Worm (Caenorhabditis elegans): ENCODE data around the gene F56C3.1.
A peak's percentile ranks its signal among the peaks of the same experiment; 100 is the strongest.

Gene F56C3.1

DNA sequence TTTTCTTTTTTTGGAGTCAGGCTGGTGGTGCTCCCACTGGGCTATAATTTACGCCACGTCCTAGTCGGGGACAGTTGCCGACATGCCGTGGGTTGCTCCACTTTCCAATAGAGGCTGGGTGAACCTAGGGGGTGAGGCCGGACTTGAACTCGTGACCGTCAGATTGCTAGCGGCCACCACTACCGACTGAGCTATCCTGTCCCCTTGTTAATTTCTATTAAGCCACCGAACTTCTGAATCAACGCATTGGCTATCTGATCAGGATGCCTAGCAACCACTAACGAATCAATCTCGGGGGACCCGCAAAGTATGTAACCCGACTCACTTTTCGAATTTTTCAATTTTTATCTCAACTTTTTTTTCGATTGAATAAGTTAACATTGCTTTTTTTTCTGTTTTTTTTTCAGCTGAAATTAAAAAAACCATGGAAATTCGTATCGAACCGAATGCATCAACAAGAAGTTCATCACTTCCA is at the start of gene F56C3.1:
TSS of gene F56C3.1 (plus strand) at position 425 of the 475 bp plus-strand sequence.
- TF ChIP-seq elt-2 (tag; optimal IDR thresholded peaks at IDR 0.05) (peak; percentile 6), elt-1 (tag; optimal IDR thresholded peaks at IDR 0.05) (no peak)

DNA sequence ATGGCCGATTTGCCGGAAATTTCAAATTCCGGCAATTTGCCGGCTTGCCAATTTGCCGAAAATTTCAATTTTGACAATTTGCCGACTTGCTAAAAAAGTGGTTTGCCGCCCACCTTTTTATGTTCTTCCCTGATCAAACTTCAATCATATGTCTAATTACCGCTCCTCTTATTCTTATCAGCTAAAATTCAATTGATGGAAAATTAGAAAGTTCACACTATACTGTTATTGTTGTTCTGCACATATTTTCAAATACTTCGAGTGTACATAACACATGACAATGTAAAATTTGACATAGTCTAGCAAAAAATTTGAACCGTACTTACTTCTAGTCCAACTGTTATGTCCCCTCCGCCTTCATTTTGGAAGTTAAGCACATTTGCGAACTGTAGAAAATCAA is 49.3 kb upstream of the F56C3.1 start:
- TF ChIP-seq nhr-77 (tag; optimal IDR thresholded peaks at IDR 0.05) = no peak
- TF ChIP-seq mml-1 (tag; optimal IDR thresholded peaks at IDR 0.05) = no peak
- TF ChIP-seq pqm-1 (tag; optimal IDR thresholded peaks at IDR 0.05) = peak; percentile 56
- no peak for TF ChIP-seq daf-12 (tag; optimal IDR thresholded peaks at IDR 0.05)
- no peak for TF ChIP-seq eor-1 (tag; optimal IDR thresholded peaks at IDR 0.05)
- no peak for TF ChIP-seq skn-1 (tag; optimal IDR thresholded peaks at IDR 0.05)
- no peak for TF ChIP-seq unc-39 (tag; optimal IDR thresholded peaks at IDR 0.05)
- TF ChIP-seq lsy-12 (tag; optimal IDR thresholded peaks at IDR 0.05) = no peak
- no peak for TF ChIP-seq ztf-11 (tag; optimal IDR thresholded peaks at IDR 0.05)
- no peak for TF ChIP-seq lin-39 (tag; optimal IDR thresholded peaks at IDR 0.05)
- peak; percentile 58 for TF ChIP-seq elt-2 (tag; optimal IDR thresholded peaks at IDR 0.05)
- TF ChIP-seq elt-3 (tag; optimal IDR thresholded peaks at IDR 0.05) = no peak
- TF ChIP-seq pha-4 (tag; optimal IDR thresholded peaks at IDR 0.05) = peak; percentile 18
- no peak for TF ChIP-seq ceh-82 (tag; optimal IDR thresholded peaks at IDR 0.05)
- TF ChIP-seq ztf-4 (tag; optimal IDR thresholded peaks at IDR 0.05) = no peak
- no peak for TF ChIP-seq nhr-25 (tag; optimal IDR thresholded peaks at IDR 0.05)

DNA sequence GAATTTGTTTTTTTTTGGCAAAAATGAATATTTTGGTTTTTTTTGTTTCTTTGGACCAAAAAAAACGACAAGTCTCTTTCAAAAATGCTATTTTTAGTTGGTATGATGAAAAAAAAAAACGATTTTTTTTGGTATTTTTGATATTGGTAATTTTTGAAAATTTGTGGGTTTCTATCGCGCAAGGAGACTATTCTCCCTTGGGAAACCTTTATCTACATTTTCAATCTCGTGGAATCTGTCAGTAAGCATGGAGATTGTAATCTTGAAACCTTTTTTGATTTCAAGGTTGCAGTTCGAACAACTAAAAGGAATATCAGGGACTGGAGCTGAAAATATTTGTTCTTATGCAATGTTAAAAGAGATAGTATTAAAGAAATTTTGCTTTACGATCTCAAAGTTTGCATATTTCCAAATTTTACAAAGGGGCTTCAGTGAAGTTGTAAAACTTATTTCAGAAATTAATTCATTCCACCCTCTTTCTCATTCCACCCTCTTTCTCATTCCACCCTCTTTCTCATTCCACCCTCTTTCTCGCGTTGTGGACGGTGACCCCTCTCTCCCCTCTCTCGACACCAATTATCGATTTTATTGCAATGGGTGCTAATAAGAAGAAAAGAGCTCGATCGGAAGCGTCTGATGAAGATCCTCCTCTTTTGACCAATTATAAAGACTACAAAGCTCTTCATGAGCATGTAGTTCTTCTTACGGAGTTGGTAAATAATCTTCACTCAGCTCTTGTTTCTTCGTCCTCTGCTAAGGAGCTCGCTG is 48.0 kb upstream of the F56C3.1 start:
- no peak for TF ChIP-seq nhr-28 (tag; optimal IDR thresholded peaks at IDR 0.05)
- peak; percentile 45 for TF ChIP-seq nhr-25 (tag; optimal IDR thresholded peaks at IDR 0.05)
- peak; percentile 91 for TF ChIP-seq elt-1 (tag; optimal IDR thresholded peaks at IDR 0.05)
- TF ChIP-seq eor-1 (tag; optimal IDR thresholded peaks at IDR 0.05) = no peak
- peak; percentile 22 for TF ChIP-seq hmg-11 (tag; optimal IDR thresholded peaks at IDR 0.05)
- peak; percentile 42 for TF ChIP-seq nhr-23 (tag; optimal IDR thresholded peaks at IDR 0.05)
- peak; percentile 9 for TF ChIP-seq tbx-2 (tag; optimal IDR thresholded peaks at IDR 0.05)
- peak; percentile 52 for TF ChIP-seq nhr-43 (tag; optimal IDR thresholded peaks at IDR 0.05; ENCODE audit: poor library complexity, severe bottlenecking)
- TF ChIP-seq pha-4 (tag; optimal IDR thresholded peaks at IDR 0.05) = peak; percentile 4
- TF ChIP-seq jun-1 (tag; optimal IDR thresholded peaks at IDR 0.05) = no peak

DNA sequence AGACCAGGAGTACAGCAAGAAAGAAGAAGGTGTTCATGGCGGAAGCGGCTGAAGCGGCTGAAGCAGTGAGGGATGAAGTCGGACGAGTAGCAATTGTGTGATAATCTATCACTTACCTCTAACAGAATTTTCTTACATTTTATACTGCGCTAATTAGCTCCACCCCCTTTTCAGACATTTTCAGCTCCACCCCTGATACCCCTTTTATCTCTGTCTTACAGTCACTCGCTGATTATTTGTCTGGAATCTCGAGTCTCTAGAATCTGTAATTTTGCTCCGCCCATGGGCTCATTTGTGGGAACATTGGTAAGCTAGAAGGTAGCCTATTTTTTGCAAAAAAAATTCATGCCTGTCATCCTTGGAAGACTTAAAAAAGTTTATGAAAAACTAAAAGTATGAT is 42.8 kb upstream of the F56C3.1 start, which contains the start of gene ins-39:
TSS of gene ins-39 (minus strand) at position 101 of the 400 bp plus-strand sequence.
- TF ChIP-seq snpc-4 (tag; optimal IDR thresholded peaks at IDR 0.05) (no peak), ztf-11 (tag; optimal IDR thresholded peaks at IDR 0.05) (no peak), nhr-76 (tag; optimal IDR thresholded peaks at IDR 0.05) (no peak), hmg-11 (tag; optimal IDR thresholded peaks at IDR 0.05) (no peak), fkh-2 (tag; optimal IDR thresholded peaks at IDR 0.05) (no peak), pqm-1 (tag; optimal IDR thresholded peaks at IDR 0.05) (no peak), fos-1 (tag; optimal IDR thresholded peaks at IDR 0.05) (no peak), eor-1 (tag; optimal IDR thresholded peaks at IDR 0.05) (no peak), nhr-25 (tag; optimal IDR thresholded peaks at IDR 0.05) (no peak), zag-1 (tag; optimal IDR thresholded peaks at IDR 0.05) (no peak), elt-2 (tag; optimal IDR thresholded peaks at IDR 0.05) (no peak), skn-1 (tag; optimal IDR thresholded peaks at IDR 0.05) (no peak), jun-1 (tag; optimal IDR thresholded peaks at IDR 0.05) (no peak), elt-3 (tag; optimal IDR thresholded peaks at IDR 0.05) (no peak)

DNA sequence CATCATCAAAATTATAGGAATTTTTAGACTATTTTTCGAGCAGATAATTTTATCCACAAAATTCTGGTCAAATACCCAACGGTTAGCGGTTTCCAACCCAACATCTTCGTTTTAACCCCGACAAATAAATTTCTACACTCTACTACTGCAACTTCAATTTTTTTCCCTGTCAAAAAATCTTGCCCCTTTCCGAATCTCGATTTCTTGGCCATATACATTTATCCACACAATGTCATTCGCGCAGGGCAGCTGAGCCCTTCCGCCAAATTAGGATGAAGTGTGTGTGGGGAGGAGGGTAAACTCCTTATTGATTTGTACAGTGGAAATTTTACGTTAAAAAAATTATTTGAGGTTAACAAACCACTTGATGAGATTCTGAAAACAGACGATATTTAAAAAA is 42.3 kb upstream of the F56C3.1 start:
- TF ChIP-seq elt-1 (tag; optimal IDR thresholded peaks at IDR 0.05) (peak; percentile 79), fos-1 (tag; optimal IDR thresholded peaks at IDR 0.05) (peak; percentile 93), unc-62 (GFP tag; optimal IDR thresholded peaks at IDR 0.05) (peak; percentile 87), daf-12 (tag; optimal IDR thresholded peaks at IDR 0.05) (peak; percentile 69), zag-1 (tag; optimal IDR thresholded peaks at IDR 0.05) (peak; percentile 83), egl-27 (tag; optimal IDR thresholded peaks at IDR 0.05) (peak; percentile 93), aly-2 (tag; optimal IDR thresholded peaks at IDR 0.05) (peak; percentile 91), lin-39 (tag; optimal IDR thresholded peaks at IDR 0.05) (peak; percentile 97), snpc-4 (tag; optimal IDR thresholded peaks at IDR 0.05) (peak; percentile 95), ztf-4 (tag; optimal IDR thresholded peaks at IDR 0.05) (peak; percentile 72), fkh-2 (tag; optimal IDR thresholded peaks at IDR 0.05) (peak; percentile 59), nfya-1 (tag; optimal IDR thresholded peaks at IDR 0.05; ENCODE audit: insufficient read depth) (peak; percentile 92), egl-5 (tag; optimal IDR thresholded peaks at IDR 0.05) (peak; percentile 83), nhr-76 (tag; optimal IDR thresholded peaks at IDR 0.05) (peak; percentile 67), ZK546.5 (tag; optimal IDR thresholded peaks at IDR 0.05) (no peak), pha-4 (tag; optimal IDR thresholded peaks at IDR 0.05) (peak; percentile 97), skn-1 (tag; optimal IDR thresholded peaks at IDR 0.05) (peak; percentile 96), eor-1 (tag; optimal IDR thresholded peaks at IDR 0.05) (peak in 1 of 2 experiments; percentile 81), mdl-1 (tag; optimal IDR thresholded peaks at IDR 0.05) (peak; percentile 80), nhr-23 (tag; optimal IDR thresholded peaks at IDR 0.05) (peak; percentile 97), ceh-28 (tag; optimal IDR thresholded peaks at IDR 0.05) (peak; percentile 99), nhr-11 (tag; optimal IDR thresholded peaks at IDR 0.05) (peak; percentile 94), elt-2 (tag; optimal IDR thresholded peaks at IDR 0.05) (peak; percentile 78), nhr-237 (tag; optimal IDR thresholded peaks at IDR 0.05) (peak; percentile 72), ama-1 (optimal IDR thresholded peaks at IDR 0.05) (no peak), nhr-43 (tag; optimal IDR thresholded peaks at IDR 0.05; ENCODE audit: poor library complexity, severe bottlenecking) (peak; percentile 98), nhr-77 (tag; optimal IDR thresholded peaks at IDR 0.05) (peak; percentile 97), ceh-82 (tag; optimal IDR thresholded peaks at IDR 0.05) (peak; percentile 97), nhr-28 (tag; optimal IDR thresholded peaks at IDR 0.05) (peak; percentile 81)
